Fruit fly (Drosophila melanogaster): ENCODE measurements around the gene NSD.

The NSD gene

dm6 chr3R:27916355-27917019 is 21.2 kb downstream of the NSD start, which contains the start of the genes CG5003 and mRpS22 (continued):
- TF ChIP-seq Hr4 (GFP tag; optimal IDR thresholded peaks at IDR 0.05) (peak; percentile 67), Lpt (GFP tag; optimal IDR thresholded peaks at IDR 0.05) (peak; percentile 11), CG8119 (GFP tag; IDR thresholded peaks at IDR 0.05) (no peak), Sox15 (GFP tag; optimal IDR thresholded peaks at IDR 0.05) (peak; percentile 45), fd85E (GFP tag; optimal IDR thresholded peaks at IDR 0.05) (no peak), net (GFP tag; optimal IDR thresholded peaks at IDR 0.05) (peak; percentile 39), pdm3 (GFP tag; optimal IDR thresholded peaks at IDR 0.05) (peak; percentile 56), acj6 (GFP tag; optimal IDR thresholded peaks at IDR 0.05) (peak; percentile 58), CG11294 (GFP tag; IDR thresholded peaks at IDR 0.05) (no peak; the same call in 1 of the 2 replicates), Gug (GFP tag; IDR thresholded peaks at IDR 0.05) (peak; percentile 31; the same call in 1 of the 2 replicates), CG10669 (GFP tag; optimal IDR thresholded peaks at IDR 0.05) (peak; percentile 32), CG3919 (GFP tag; optimal IDR thresholded peaks at IDR 0.05) (peak; percentile 66), CG11902 (GFP tag; optimal IDR thresholded peaks at IDR 0.05) (peak; percentile 52), fkh (GFP tag; optimal IDR thresholded peaks at IDR 0.05) (peak; percentile 51), CG31627 (GFP tag; optimal IDR thresholded peaks at IDR 0.05) (peak; percentile 65), CG10631 (GFP tag; optimal IDR thresholded peaks at IDR 0.05) (peak; percentile 79), cyc (GFP tag; optimal IDR thresholded peaks at IDR 0.05) (peak; percentile 49), CG32006 (GFP tag; optimal IDR thresholded peaks at IDR 0.05) (peak; percentile 66), vri (GFP tag; optimal IDR thresholded peaks at IDR 0.05) (no peak), Smox (GFP tag; optimal IDR thresholded peaks at IDR 0.05) (peak; percentile 56), Sox102F (GFP tag; optimal IDR thresholded peaks at IDR 0.05) (peak; percentile 46), CG8319 (GFP tag; optimal IDR thresholded peaks at IDR 0.05) (peak; percentile 12)

dm6 chr3R:27912147-27912546 is 25.5 kb downstream of the NSD start, which contains the start of gene mil:
Gene mil (plus strand): TSS chr3R:27912447.
- TF ChIP-seq OdsH (GFP tag; optimal IDR thresholded peaks at IDR 0.05) (no peak), Hr4 (GFP tag; optimal IDR thresholded peaks at IDR 0.05) (no peak), net (GFP tag; optimal IDR thresholded peaks at IDR 0.05) (no peak)

dm6 chr3R:27905695-27906094 is 32.0 kb downstream of the NSD start, which contains the start of gene CG34353:
Gene CG34353 (minus strand): TSS chr3R:27905843.
- TF ChIP-seq fd59A (GFP tag; optimal IDR thresholded peaks at IDR 0.05), result no peak
- TF ChIP-seq Eip78C (GFP tag), result peak; percentile 38
- no peak for TF ChIP-seq CG15336 (GFP tag; IDR thresholded peaks at IDR 0.05)
- TF ChIP-seq CG1621 (tag; optimal IDR thresholded peaks at IDR 0.05), result peak; percentile 24
- no peak for TF ChIP-seq Ets21C (GFP tag; optimal IDR thresholded peaks at IDR 0.05)
- TF ChIP-seq esn (GFP tag; optimal IDR thresholded peaks at IDR 0.05), result no peak
- TF ChIP-seq dsx (GFP tag; optimal IDR thresholded peaks at IDR 0.05; ENCODE audit: poor library complexity, severe bottlenecking), result peak; percentile 87
- no peak for TF ChIP-seq spab (GFP tag; optimal IDR thresholded peaks at IDR 0.05)
- no peak for TF ChIP-seq CG8632 (GFP tag; optimal IDR thresholded peaks at IDR 0.05)
- peak; percentile 26 for TF ChIP-seq Eip75B (GFP tag; optimal IDR thresholded peaks at IDR 0.05)
- TF ChIP-seq Smox (GFP tag; optimal IDR thresholded peaks at IDR 0.05), result no peak

dm6 chr3R:27888110-27888509 is 49.5 kb downstream of the NSD start:
- TF ChIP-seq dsx (GFP tag; optimal IDR thresholded peaks at IDR 0.05; ENCODE audit: poor library complexity, severe bottlenecking), result no peak
- TF ChIP-seq lz (GFP tag; optimal IDR thresholded peaks at IDR 0.05), result no peak
- no peak for TF ChIP-seq CG8119 (GFP tag; IDR thresholded peaks at IDR 0.05)
- no peak for TF ChIP-seq fd59A (GFP tag; optimal IDR thresholded peaks at IDR 0.05)

Data from whole organism, prepupa.